Worm (Caenorhabditis elegans) whole organism, L2 larva: Measurements from ENCODE around the gene col-68.

Source experiments
- F13H6.1 ChIP-seq: sonication (generic microtip); optimal IDR thresholded peaks from 2 replicates; lab custom pipeline; 2016; ENCODE audit warnings: missing genetic modification characterization, missing compliant biosample characterization
- R02D3.7 ChIP-seq: fragments of 150-350 bp; optimal IDR thresholded peaks from 2 replicates; lab custom pipeline; 2014; ENCODE audit warnings: missing biosample characterization, missing genetic modification characterization
- Y55F3AM.14 ChIP-seq: fragments of 200-800 bp; sonication (Bioruptor generic); optimal IDR thresholded peaks from 2 replicates; lab custom pipeline; 2018; ENCODE audit warnings: mild to moderate bottlenecking, missing genetic modification characterization, missing compliant biosample characterization
- alr-1 ChIP-seq: fragments of 150-350 bp; optimal IDR thresholded peaks from 2 replicates; lab custom pipeline; 2014; ENCODE audit warnings: missing biosample characterization, missing genetic modification characterization
- aly-2 ChIP-seq: fragments of 150-350 bp; optimal IDR thresholded peaks from 2 replicates; lab custom pipeline; 2014; ENCODE audit warnings: missing biosample characterization, missing genetic modification characterization
- ama-1 ChIP-seq: fragments of 150-350 bp; optimal IDR thresholded peaks from 2 replicates; lab custom pipeline; 2018; ENCODE audit warnings: inconsistent platforms
- blmp-1 ChIP-seq: sonication (generic microtip); optimal IDR thresholded peaks from 2 replicates; lab custom pipeline; 2017; ENCODE audit warnings: missing genetic modification characterization, mild to moderate bottlenecking, missing compliant biosample characterization, antibody characterized with exemption, moderate library complexity; ENCODE audit not compliant: insufficient read depth
- ceh-16 ChIP-seq: fragments of 150-350 bp; optimal IDR thresholded peaks from 2 replicates; lab custom pipeline; 2014; ENCODE audit warnings: missing biosample characterization, missing genetic modification characterization
- ceh-82 ChIP-seq: fragments of 150-350 bp; optimal IDR thresholded peaks from 2 replicates; lab custom pipeline; 2014; ENCODE audit warnings: missing biosample characterization, missing genetic modification characterization
- crh-2 ChIP-seq: sonication (generic microtip); optimal IDR thresholded peaks from 2 replicates; lab custom pipeline; 2017; ENCODE audit warnings: missing biosample characterization, missing genetic modification characterization
- egl-27 ChIP-seq: sonication (generic microtip); optimal IDR thresholded peaks from 3 replicates; lab custom pipeline; 2017; ENCODE audit warnings: missing biosample characterization, missing genetic modification reagents, missing genetic modification characterization
- elt-1 ChIP-seq: fragments of 150-350 bp; optimal IDR thresholded peaks from 2 replicates; lab custom pipeline; 2014; ENCODE audit warnings: missing biosample characterization, missing genetic modification characterization
- elt-3 ChIP-seq: sonication (generic microtip); optimal IDR thresholded peaks from 2 replicates; lab custom pipeline; 2017; ENCODE audit warnings: missing biosample characterization, missing genetic modification characterization
- fos-1 ChIP-seq: fragments of 150-350 bp; optimal IDR thresholded peaks from 2 replicates; lab custom pipeline; 2014; ENCODE audit warnings: missing biosample characterization, missing genetic modification characterization
- lin-11 ChIP-seq: fragments of 150-350 bp; sonication (generic microtip); optimal IDR thresholded peaks from 2 replicates; lab custom pipeline; 2014; ENCODE audit warnings: missing biosample characterization, missing genetic modification characterization, inconsistent platforms, mixed read lengths
- lin-13 ChIP-seq: fragments of 150-350 bp; optimal IDR thresholded peaks from 2 replicates; lab custom pipeline; 2014; ENCODE audit warnings: missing biosample characterization, missing genetic modification reagents, missing genetic modification characterization
- lin-39 ChIP-seq: fragments of 150-350 bp; optimal IDR thresholded peaks from 2 replicates; lab custom pipeline; 2014; ENCODE audit warnings: missing biosample characterization, missing genetic modification reagents, missing genetic modification characterization
- lsy-2 ChIP-seq, 2 experiments: fragments of 150-350 bp in 1 of 2; sonication (generic microtip) in 1 of 2; optimal IDR thresholded peaks; 2 replicates each; lab custom pipeline; 2014 to 2017; ENCODE audit warnings: missing biosample characterization in 2 of 2, missing genetic modification characterization in 2 of 2
- mab-5 ChIP-seq: fragments of 150-350 bp; optimal IDR thresholded peaks from 2 replicates; lab custom pipeline; 2014; ENCODE audit warnings: missing biosample characterization, missing genetic modification characterization
- nhr-10 ChIP-seq: sonication (generic microtip); optimal IDR thresholded peaks from 2 replicates; lab custom pipeline; 2017; ENCODE audit warnings: missing biosample characterization, missing genetic modification characterization
- nhr-11 ChIP-seq: fragments of 150-350 bp; optimal IDR thresholded peaks from 2 replicates; lab custom pipeline; 2014; ENCODE audit warnings: missing biosample characterization, missing genetic modification characterization
- nhr-12 ChIP-seq: fragments of 150-350 bp; optimal IDR thresholded peaks from 2 replicates; lab custom pipeline; 2014; ENCODE audit warnings: missing biosample characterization, missing genetic modification characterization
- nhr-129 ChIP-seq: fragments of 150-350 bp; optimal IDR thresholded peaks from 2 replicates; lab custom pipeline; 2014; ENCODE audit warnings: missing biosample characterization, missing genetic modification characterization
- nhr-237 ChIP-seq: fragments of 150-350 bp; optimal IDR thresholded peaks from 2 replicates; lab custom pipeline; 2014; ENCODE audit warnings: missing biosample characterization, missing genetic modification characterization
- nhr-25 ChIP-seq: fragments of 150-350 bp; sonication (generic microtip); optimal IDR thresholded peaks from 3 replicates; lab custom pipeline; 2014; ENCODE audit warnings: missing biosample characterization, missing genetic modification characterization
- nhr-6 ChIP-seq: fragments of 150-350 bp; optimal IDR thresholded peaks from 2 replicates; lab custom pipeline; 2014; ENCODE audit warnings: missing biosample characterization, missing genetic modification characterization
- nhr-77 ChIP-seq: fragments of 150-350 bp; optimal IDR thresholded peaks from 2 replicates; lab custom pipeline; 2014; ENCODE audit warnings: missing biosample characterization, missing genetic modification characterization
- sem-4 ChIP-seq: fragments of 150-350 bp; optimal IDR thresholded peaks from 2 replicates; lab custom pipeline; 2014; ENCODE audit warnings: missing biosample characterization, missing genetic modification reagents, missing genetic modification characterization
- sma-9 ChIP-seq, 2 experiments: fragments of 150-350 bp in 1 of 2; sonication (generic microtip) in 1 of 2; optimal IDR thresholded peaks; 2 replicates each; lab custom pipeline; 2014 to 2016; ENCODE audit warnings: missing genetic modification characterization in 2 of 2, mild to moderate bottlenecking in 1 of 2, missing biosample characterization in 1 of 2, missing compliant biosample characterization in 1 of 2, missing genetic modification reagents in 1 of 2, moderate library complexity in 1 of 2
- unc-55 ChIP-seq: fragments of 150-350 bp; sonication (generic microtip); optimal IDR thresholded peaks from 3 replicates; lab custom pipeline; 2014; ENCODE audit warnings: missing biosample characterization, missing genetic modification reagents, missing genetic modification characterization
- unc-62 ChIP-seq: fragments of 150-350 bp; optimal IDR thresholded peaks from 2 replicates; lab custom pipeline; 2014; ENCODE audit warnings: missing biosample characterization, missing genetic modification reagents, missing genetic modification characterization
- zag-1 ChIP-seq: fragments of 150-350 bp; optimal IDR thresholded peaks from 2 replicates; lab custom pipeline; 2014; ENCODE audit warnings: missing biosample characterization, missing genetic modification characterization
- ztf-1 ChIP-seq: fragments of 200-800 bp; sonication (Bioruptor generic); conservative IDR thresholded peaks from 2 replicates; pipeline ENCODE4 v1.3.6; 2022; ENCODE audit warnings: missing genetic modification characterization, missing compliant biosample characterization
- ztf-11 ChIP-seq: sonication (generic microtip); optimal IDR thresholded peaks from 2 replicates; lab custom pipeline; 2017; ENCODE audit warnings: missing biosample characterization, missing genetic modification characterization

Gene col-68

ce11 chrII:84134-84533, 20.2 kb upstream of the col-68 start, which contains the start of gene C50D2.6:
Gene C50D2.6, plus strand, starts transcription at chrII:84434.
- TF ChIP-seq elt-1 (tag; lab: Kevin White, UChicago): no peak
- TF ChIP-seq elt-3 (tag; lab: Kevin White, UChicago): no peak
- no peak for TF ChIP-seq nhr-10 (tag; lab: Kevin White, UChicago)
- TF ChIP-seq alr-1 (tag; lab: Kevin White, UChicago): no peak
- no peak for TF ChIP-seq ceh-82
- TF ChIP-seq R02D3.7 (tag; lab: Kevin White, UChicago): no peak
- no peak for TF ChIP-seq ztf-11 (tag; lab: Kevin White, UChicago)
- no peak for TF ChIP-seq egl-27 (tag; lab: Kevin White, UChicago)
- no peak for TF ChIP-seq nhr-25 (tag; lab: Kevin White, UChicago)
- no peak for TF ChIP-seq fos-1 (tag; lab: Kevin White, UChicago)
- no peak for TF ChIP-seq ceh-16
- TF ChIP-seq nhr-12 (tag; lab: Kevin White, UChicago): no peak
- no peak for TF ChIP-seq sem-4
- TF ChIP-seq ama-1 (lab: Kevin White, UChicago): no peak
- TF ChIP-seq lin-13 (GFP tag; lab: Kevin White, UChicago): no peak
- TF ChIP-seq F13H6.1 (tag; lab: Kevin White, UChicago): no peak

ce11 chrII:86794-87193, 17.5 kb upstream of the col-68 start:
- TF ChIP-seq ztf-11 (tag; lab: Kevin White, UChicago) (no peak), nhr-11 (no peak), mab-5 (no peak), unc-62 (GFP tag; lab: Kevin White, UChicago) (no peak), Y55F3AM.14 (GFP tag; lab: Kevin White, UChicago) (no peak), sma-9 (GFP tag; optimal IDR thresholded peaks at IDR 0.05; lab: Kevin White, UChicago) (no peak), sma-9 (tag; optimal IDR thresholded peaks at IDR 0.05; lab: Kevin White, UChicago) (no peak), alr-1 (tag; lab: Kevin White, UChicago) (no peak), ama-1 (lab: Kevin White, UChicago) (no peak), lsy-2 (tag; optimal IDR thresholded peaks at IDR 0.05; lab: Kevin White, UChicago) (no peak), elt-3 (tag; lab: Kevin White, UChicago) (no peak), elt-1 (tag; lab: Kevin White, UChicago) (no peak)

- TF ChIP-seq nhr-12 (tag; lab: Kevin White, UChicago): no peak
- no peak for TF ChIP-seq sem-4
- no peak for TF ChIP-seq ceh-16
- no peak for TF ChIP-seq nhr-25 (tag; lab: Kevin White, UChicago)
- TF ChIP-seq ztf-1: no peak
- TF ChIP-seq lin-11 (tag; lab: Kevin White, UChicago): no peak
- TF ChIP-seq nhr-77: no peak
- no peak for TF ChIP-seq elt-3 (tag; lab: Kevin White, UChicago)
- no peak for TF ChIP-seq unc-55 (GFP tag; lab: Kevin White, UChicago)
- no peak for TF ChIP-seq mab-5
- no peak for TF ChIP-seq Y55F3AM.14 (GFP tag; lab: Kevin White, UChicago)
- TF ChIP-seq lin-39 (tag; lab: Kevin White, UChicago): no peak
- no peak for TF ChIP-seq ceh-82
- TF ChIP-seq aly-2 (tag; lab: Kevin White, UChicago): no peak
- no peak for TF ChIP-seq nhr-129 (tag; lab: Kevin White, UChicago)
- TF ChIP-seq fos-1 (tag; lab: Kevin White, UChicago): no peak
- no peak for TF ChIP-seq blmp-1 (tag; lab: Kevin White, UChicago)
These were observed 16.4 kb upstream of the col-68 start for ce11 chrII:87937-88336.

ce11 chrII:91419-91818, 12.9 kb upstream of the col-68 start, which contains the start of gene mcat-1:
Gene mcat-1, minus strand, starts transcription at chrII:91519.
- no peak for TF ChIP-seq elt-3 (tag; lab: Kevin White, UChicago)
- no peak for TF ChIP-seq nhr-237 (tag; lab: Kevin White, UChicago)
- TF ChIP-seq R02D3.7 (tag; lab: Kevin White, UChicago): no peak
- TF ChIP-seq aly-2 (tag; lab: Kevin White, UChicago): no peak
- TF ChIP-seq ceh-16: no peak
- no peak for TF ChIP-seq nhr-6 (tag; lab: Kevin White, UChicago)
- TF ChIP-seq nhr-11: no peak
- no peak for TF ChIP-seq lin-11 (tag; lab: Kevin White, UChicago)
- TF ChIP-seq sem-4: no peak
- no peak for TF ChIP-seq zag-1
- TF ChIP-seq nhr-25 (tag; lab: Kevin White, UChicago): no peak
- TF ChIP-seq nhr-77: no peak
- no peak for TF ChIP-seq crh-2 (tag; lab: Kevin White, UChicago)
- TF ChIP-seq sma-9 (GFP tag; optimal IDR thresholded peaks at IDR 0.05; lab: Kevin White, UChicago): no peak
- no peak for TF ChIP-seq sma-9 (tag; optimal IDR thresholded peaks at IDR 0.05; lab: Kevin White, UChicago)
- TF ChIP-seq unc-62 (GFP tag; lab: Kevin White, UChicago): no peak
